Worm (Caenorhabditis elegans): ENCODE measurements around the gene sre-24.

ce11 chrV:2857842-2858241, 26.7 kb upstream of the sre-24 start, which contains the start of gene srj-55:
- no peak for TF ChIP-seq elt-2 (tag; optimal IDR thresholded peaks at IDR 0.05)
- TF ChIP-seq ceh-28 (tag; optimal IDR thresholded peaks at IDR 0.05), result no peak
- no peak for TF ChIP-seq zag-1 (tag; optimal IDR thresholded peaks at IDR 0.05)
- no peak for TF ChIP-seq nfya-1 (tag; optimal IDR thresholded peaks at IDR 0.05; ENCODE audit: insufficient read depth)
- TF ChIP-seq aly-2 (tag; optimal IDR thresholded peaks at IDR 0.05), result no peak
- TF ChIP-seq pqm-1 (tag; optimal IDR thresholded peaks at IDR 0.05), result no peak
- TF ChIP-seq R02D3.7 (tag; optimal IDR thresholded peaks at IDR 0.05), result no peak
- no peak for TF ChIP-seq lin-15B (tag; optimal IDR thresholded peaks at IDR 0.05)
- no peak for TF ChIP-seq nhr-12 (tag; optimal IDR thresholded peaks at IDR 0.05)
- TF ChIP-seq nhr-28 (tag; optimal IDR thresholded peaks at IDR 0.05), result no peak
- no peak for TF ChIP-seq nhr-76 (tag; optimal IDR thresholded peaks at IDR 0.05)
- TF ChIP-seq nhr-237 (tag; optimal IDR thresholded peaks at IDR 0.05), result no peak
- TF ChIP-seq mdl-1 (tag; optimal IDR thresholded peaks at IDR 0.05), result no peak
- no peak for TF ChIP-seq unc-62 (GFP tag; optimal IDR thresholded peaks at IDR 0.05)
